Worm (Caenorhabditis elegans): Measurements from ENCODE around the gene B0416.10.

DNA sequence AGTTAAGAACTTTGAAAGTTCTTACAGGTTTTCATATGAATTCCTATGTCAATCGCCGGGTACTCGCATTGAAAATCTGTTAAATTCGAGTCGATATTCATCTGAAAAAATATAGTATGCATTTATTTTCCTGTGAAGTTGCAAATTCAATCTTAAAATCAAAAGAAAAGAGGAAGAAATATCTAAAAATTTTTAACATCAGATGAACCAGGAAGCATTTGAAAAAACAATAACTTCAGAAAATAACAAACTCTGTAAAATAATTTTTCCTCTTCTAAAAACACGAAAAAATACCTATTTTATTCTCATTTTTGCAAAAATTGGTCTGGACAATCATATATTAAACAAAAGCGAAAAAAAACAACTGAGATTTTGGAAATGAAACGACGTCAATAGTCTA, 44.6 kb upstream of the B0416.10 start, which contains the start of gene npr-7:
- no peak for TF ChIP-seq ceh-36 (tag; optimal IDR thresholded peaks at IDR 0.05)
- no peak for TF ChIP-seq hnd-1 (tag; optimal IDR thresholded peaks at IDR 0.05)
- no peak for TF ChIP-seq B0310.2 (tag; optimal IDR thresholded peaks at IDR 0.05)
- no peak for TF ChIP-seq hmbx-1 (tag; optimal IDR thresholded peaks at IDR 0.05)
- no peak for TF ChIP-seq F13C5.2 (tag; optimal IDR thresholded peaks at IDR 0.05)
- no peak for TF ChIP-seq ama-1 (optimal IDR thresholded peaks at IDR 0.05)
- no peak for TF ChIP-seq hmg-4 (GFP tag; optimal IDR thresholded peaks at IDR 0.05)
- TF ChIP-seq tbx-11 (GFP tag; IDR thresholded peaks at IDR 0.05): no peak
- TF ChIP-seq ceh-13 (GFP tag; optimal IDR thresholded peaks at IDR 0.05): no peak
- TF ChIP-seq aly-1 (tag; optimal IDR thresholded peaks at IDR 0.05): no peak
